Worm (Caenorhabditis elegans) whole organism, late embryonic: ENCODE data around the gene F59B1.6.

Experiments used
- fkh-10 ChIP-seq: fragments of 150-350 bp; optimal IDR thresholded peaks from 2 replicates; lab custom pipeline; 2014; ENCODE audit warnings: missing biosample characterization, missing genetic modification reagents, missing genetic modification characterization
- pha-4 ChIP-seq: fragments of 150-350 bp; optimal IDR thresholded peaks from 2 replicates; lab custom pipeline; 2018; ENCODE audit warnings: missing biosample characterization, missing genetic modification reagents, missing genetic modification characterization
- tbx-7 ChIP-seq: sonication (generic microtip); optimal IDR thresholded peaks from 2 replicates; lab custom pipeline; 2016; ENCODE audit warnings: missing genotype, missing genetic modification characterization, missing compliant biosample characterization
- unc-55 ChIP-seq: sonication (generic microtip); optimal IDR thresholded peaks from 2 replicates; lab custom pipeline; 2017; ENCODE audit warnings: missing biosample characterization, missing genetic modification reagents, missing genetic modification characterization

ce11 chrV:3647862-3648261 is 16.4 kb upstream of the F59B1.6 start, which contains the start of gene F59B1.10:
- TF ChIP-seq tbx-7 (tag; lab: Kevin White, UChicago) (no peak), unc-55 (GFP tag; lab: Kevin White, UChicago) (no peak), pha-4 (tag; lab: Kevin White, UChicago) (no peak), fkh-10 (GFP tag; lab: Kevin White, UChicago) (no peak)
